Worm (Caenorhabditis elegans) whole organism, L1 larva: ENCODE results near the gene srx-78.

Source experiments
- C04F5.9 ChIP-seq: sonication (generic microtip); optimal IDR thresholded peaks from 2 replicates; lab custom pipeline; 2016; ENCODE audit warnings: missing genetic modification characterization, missing compliant biosample characterization
- C16A3.4 ChIP-seq: fragments of 150-350 bp; optimal IDR thresholded peaks from 2 replicates; lab custom pipeline; 2014; ENCODE audit warnings: missing biosample characterization, missing genetic modification characterization
- F16B12.6 ChIP-seq: fragments of 150-350 bp; optimal IDR thresholded peaks from 2 replicates; lab custom pipeline; 2014; ENCODE audit warnings: missing biosample characterization, missing genetic modification characterization
- alr-1 ChIP-seq: fragments of 200-800 bp; sonication (Bioruptor generic); optimal IDR thresholded peaks from 2 replicates; lab custom pipeline; 2018; ENCODE audit warnings: borderline replicate concordance, mild to moderate bottlenecking, missing genetic modification characterization, missing compliant biosample characterization
- aly-2 ChIP-seq: fragments of 150-350 bp; optimal IDR thresholded peaks from 2 replicates; lab custom pipeline; 2014; ENCODE audit warnings: missing biosample characterization, missing genetic modification characterization
- ama-1 ChIP-seq: fragments of 150-350 bp; optimal IDR thresholded peaks from 2 replicates; lab custom pipeline; 2014
- blmp-1 ChIP-seq: fragments of 150-350 bp; optimal IDR thresholded peaks from 2 replicates; lab custom pipeline; 2014; ENCODE audit warnings: missing biosample characterization, missing genetic modification characterization
- ceh-63 ChIP-seq: fragments of 200-800 bp; sonication (Bioruptor generic); optimal IDR thresholded peaks from 2 replicates; lab custom pipeline; 2018; ENCODE audit warnings: mild to moderate bottlenecking, missing genetic modification characterization, missing compliant biosample characterization
- ceh-88 ChIP-seq: fragments of 200-800 bp; sonication (Bioruptor generic); IDR thresholded peaks from 2 replicates; pipeline ENCODE4 v1.3.6; 2022; ENCODE audit warnings: missing genetic modification characterization, missing compliant biosample characterization
- ceh-90 ChIP-seq: sonication (generic microtip); optimal IDR thresholded peaks from 2 replicates; lab custom pipeline; 2016; ENCODE audit warnings: missing genetic modification characterization, missing compliant biosample characterization
- ces-1 ChIP-seq: fragments of 150-350 bp; optimal IDR thresholded peaks from 2 replicates; lab custom pipeline; 2014; ENCODE audit warnings: missing biosample characterization, missing genetic modification reagents, missing genetic modification characterization
- dpl-1 ChIP-seq, 3 experiments: fragments of 150-350 bp in 2 of 3; sonication (generic microtip) in 1 of 3; optimal IDR thresholded peaks; 2 replicates each; lab custom pipeline; 2014 to 2017; ENCODE audit warnings: missing biosample characterization in 3 of 3, missing genetic modification characterization in 3 of 3, missing genetic modification reagents in 3 of 3
- dsc-1 ChIP-seq: sonication (generic microtip); optimal IDR thresholded peaks from 2 replicates; lab custom pipeline; 2016; ENCODE audit warnings: mild to moderate bottlenecking, missing genetic modification characterization, missing compliant biosample characterization
- efl-1 ChIP-seq, 4 experiments: fragments of 150-350 bp; optimal IDR thresholded peaks in 3 of 4; peaks in 1 of 4; 1 replicate in 1 of 4; 2 replicates in 3 of 4; lab custom pipeline; 2014; ENCODE audit warnings: missing biosample characterization in 2 of 4, missing genetic modification characterization in 2 of 4, missing genetic modification reagents in 2 of 4
- efl-3 ChIP-seq: fragments of 200-800 bp; sonication (Bioruptor generic); optimal IDR thresholded peaks from 2 replicates; lab custom pipeline; 2018; ENCODE audit warnings: mild to moderate bottlenecking, missing genetic modification characterization, missing compliant biosample characterization
- egl-27 ChIP-seq, 2 experiments: fragments of 150-350 bp in 1 of 2; sonication (generic microtip); optimal IDR thresholded peaks; 3 replicates each; lab custom pipeline; 2017 to 2018; ENCODE audit warnings: missing biosample characterization in 2 of 2, missing genetic modification characterization in 2 of 2, missing genetic modification reagents in 2 of 2
- elt-2 ChIP-seq: sonication (generic microtip); optimal IDR thresholded peaks from 2 replicates; lab custom pipeline; 2016; ENCODE audit warnings: missing genetic modification characterization, mild to moderate bottlenecking, inconsistent platforms, missing compliant biosample characterization, missing genetic modification reagents
- elt-3 ChIP-seq, 6 experiments: fragments of 150-350 bp in 1 of 6; sonication (generic microtip); optimal IDR thresholded peaks; 2 replicates each; lab custom pipeline; 2017 to 2018; ENCODE audit warnings: missing biosample characterization in 6 of 6, missing genetic modification characterization in 6 of 6, inconsistent platforms in 1 of 6
- fkh-10 ChIP-seq: sonication (generic microtip); optimal IDR thresholded peaks from 2 replicates; lab custom pipeline; 2017; ENCODE audit warnings: missing biosample characterization, missing genetic modification reagents, missing genetic modification characterization
- fkh-8 ChIP-seq: sonication (generic microtip); optimal IDR thresholded peaks from 2 replicates; lab custom pipeline; 2016; ENCODE audit warnings: mild to moderate bottlenecking, missing genetic modification characterization, missing compliant biosample characterization
- jun-1 ChIP-seq: fragments of 150-350 bp; optimal IDR thresholded peaks from 2 replicates; lab custom pipeline; 2014; ENCODE audit warnings: missing biosample characterization, missing genetic modification reagents, missing genetic modification characterization
- lin-35 ChIP-seq, 2 experiments: fragments of 150-350 bp; optimal IDR thresholded peaks; 2 replicates each; lab custom pipeline; 2014; ENCODE audit warnings: missing biosample characterization in 2 of 2, missing genetic modification characterization in 2 of 2, missing genetic modification reagents in 2 of 2
- lin-39 ChIP-seq: fragments of 150-350 bp; optimal IDR thresholded peaks from 2 replicates; lab custom pipeline; 2014; ENCODE audit warnings: missing biosample characterization, missing genetic modification reagents, missing genetic modification characterization
- mdl-1 ChIP-seq, 2 experiments: fragments of 150-350 bp; optimal IDR thresholded peaks; 2 replicates each; lab custom pipeline; 2014 to 2017; ENCODE audit warnings: missing biosample characterization in 2 of 2, missing genetic modification characterization in 2 of 2, inconsistent platforms in 1 of 2
- mep-1 ChIP-seq: fragments of 150-350 bp; optimal IDR thresholded peaks from 2 replicates; lab custom pipeline; 2014; ENCODE audit warnings: missing biosample characterization, missing genetic modification characterization
- nhr-11 ChIP-seq: fragments of 150-350 bp; optimal IDR thresholded peaks from 2 replicates; lab custom pipeline; 2014; ENCODE audit warnings: missing biosample characterization, missing genetic modification characterization
- nhr-19 ChIP-seq: fragments of 200-800 bp; sonication (Bioruptor generic); conservative IDR thresholded peaks from 2 replicates; pipeline ENCODE4 v1.3.6; 2022; ENCODE audit warnings: missing genetic modification characterization, missing compliant biosample characterization
- nhr-47 ChIP-seq: sonication (generic microtip); optimal IDR thresholded peaks from 2 replicates; lab custom pipeline; 2016; ENCODE audit warnings: mild to moderate bottlenecking, missing genetic modification characterization, moderate library complexity, missing compliant biosample characterization
- nhr-71 ChIP-seq: sonication (generic microtip); optimal IDR thresholded peaks from 2 replicates; lab custom pipeline; 2016; ENCODE audit warnings: mild to moderate bottlenecking, missing genetic modification characterization, moderate library complexity, missing compliant biosample characterization
- nhr-84 ChIP-seq: sonication (generic microtip); optimal IDR thresholded peaks from 2 replicates; lab custom pipeline; 2017; ENCODE audit warnings: missing biosample characterization, missing genetic modification characterization
- nhr-85 ChIP-seq: sonication (generic microtip); peaks from one replicate; lab custom pipeline; 2016; ENCODE audit warnings: missing genetic modification characterization, inconsistent platforms, missing compliant biosample characterization
- nhr-90 ChIP-seq: sonication (generic microtip); optimal IDR thresholded peaks from 2 replicates; lab custom pipeline; 2016; ENCODE audit warnings: mild to moderate bottlenecking, missing genetic modification characterization, missing compliant biosample characterization; ENCODE audit not compliant: poor library complexity
- pag-3 ChIP-seq: sonication (generic microtip); optimal IDR thresholded peaks from 2 replicates; lab custom pipeline; 2017; ENCODE audit warnings: missing genetic modification characterization, mild to moderate bottlenecking, missing compliant biosample characterization, antibody characterized with exemption, borderline replicate concordance; ENCODE audit not compliant: insufficient read depth
- pax-3 ChIP-seq: fragments of 200-800 bp; sonication (Bioruptor generic); optimal IDR thresholded peaks from 2 replicates; lab custom pipeline; 2018; ENCODE audit warnings: mild to moderate bottlenecking, missing genetic modification characterization, moderate library complexity, missing compliant biosample characterization
- skn-1 ChIP-seq: fragments of 150-350 bp; optimal IDR thresholded peaks from 2 replicates; lab custom pipeline; 2014; ENCODE audit warnings: missing biosample characterization, missing genetic modification characterization
- snpc-4 ChIP-seq: fragments of 150-350 bp; optimal IDR thresholded peaks from 2 replicates; lab custom pipeline; 2014; ENCODE audit warnings: missing biosample characterization, missing genetic modification characterization
- snu-23 ChIP-seq: sonication (generic microtip); optimal IDR thresholded peaks from 2 replicates; lab custom pipeline; 2016; ENCODE audit warnings: missing genetic modification characterization, missing compliant biosample characterization
- swsn-7 ChIP-seq: sonication (generic microtip); optimal IDR thresholded peaks from 2 replicates; lab custom pipeline; 2016; ENCODE audit warnings: missing genetic modification characterization, missing compliant biosample characterization
- tlp-1 ChIP-seq: fragments of 150-350 bp; optimal IDR thresholded peaks from 2 replicates; lab custom pipeline; 2014; ENCODE audit warnings: missing biosample characterization, missing genetic modification characterization
- unc-130 ChIP-seq: fragments of 150-350 bp; optimal IDR thresholded peaks from 2 replicates; lab custom pipeline; 2017; ENCODE audit warnings: missing biosample characterization, missing genetic modification characterization, inconsistent platforms
- vab-15 ChIP-seq: sonication (generic microtip); optimal IDR thresholded peaks from 2 replicates; lab custom pipeline; 2017; ENCODE audit warnings: missing genotype, mild to moderate bottlenecking, missing genetic modification characterization, missing compliant biosample characterization
- zip-4 ChIP-seq: fragments of 200-800 bp; sonication (Bioruptor generic); optimal IDR thresholded peaks from 2 replicates; lab custom pipeline; 2018; ENCODE audit warnings: mild to moderate bottlenecking, missing genetic modification characterization, moderate library complexity, missing compliant biosample characterization
- ztf-11 ChIP-seq, 2 experiments: sonication (generic microtip); optimal IDR thresholded peaks; 2 replicates each; lab custom pipeline; 2016 to 2017; ENCODE audit warnings: missing genetic modification characterization in 2 of 2, missing biosample characterization in 1 of 2, missing compliant biosample characterization in 1 of 2
- ztf-4 ChIP-seq: fragments of 150-350 bp; optimal IDR thresholded peaks from 2 replicates; lab custom pipeline; 2014; ENCODE audit warnings: missing biosample characterization, missing genetic modification characterization

Gene srx-78

DNA sequence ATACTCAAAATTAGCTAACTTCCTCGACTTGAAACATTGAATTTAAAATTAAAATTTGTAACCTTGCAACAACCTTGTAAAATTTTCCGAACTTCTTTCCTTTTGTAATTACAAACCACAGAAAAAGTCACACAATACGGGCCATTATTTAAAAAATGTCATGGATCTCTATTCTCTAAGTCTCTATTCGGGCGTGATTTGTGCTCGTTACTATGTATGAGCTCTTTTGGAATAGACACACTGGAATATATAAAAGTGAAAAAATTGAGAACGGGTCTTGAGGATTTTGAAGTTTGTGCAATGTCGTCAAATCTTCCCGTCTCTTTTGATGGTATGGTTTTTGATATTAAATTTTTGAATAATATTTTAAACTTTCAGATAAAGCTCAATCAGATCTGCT is 33.1 kb downstream of the srx-78 start, which contains the start of gene srr-7:
Gene srr-7, plus strand, starts transcription at position 301 of the 400 bp plus-strand sequence.
- TF ChIP-seq nhr-19 (GFP tag; lab: Robert Waterston, UW) (no peak), ceh-63 (GFP tag; lab: Kevin White, UChicago) (no peak), ztf-4 (no peak), ceh-90 (tag; lab: Kevin White, UChicago) (no peak), vab-15 (tag; lab: Kevin White, UChicago) (no peak), mdl-1 (tag; optimal IDR thresholded peaks at IDR 0.05; lab: Kevin White, UChicago) (no peak), snpc-4 (tag; lab: Kevin White, UChicago) (no peak), lin-39 (tag; lab: Kevin White, UChicago) (no peak), C16A3.4 (no peak), egl-27 (tag; optimal IDR thresholded peaks at IDR 0.05; lab: Kevin White, UChicago) (no peak), pax-3 (tag; lab: Kevin White, UChicago) (no peak), fkh-10 (GFP tag; lab: Kevin White, UChicago) (no peak), nhr-47 (tag; lab: Kevin White, UChicago) (no peak), zip-4 (GFP tag; lab: Kevin White, UChicago) (no peak)

DNA sequence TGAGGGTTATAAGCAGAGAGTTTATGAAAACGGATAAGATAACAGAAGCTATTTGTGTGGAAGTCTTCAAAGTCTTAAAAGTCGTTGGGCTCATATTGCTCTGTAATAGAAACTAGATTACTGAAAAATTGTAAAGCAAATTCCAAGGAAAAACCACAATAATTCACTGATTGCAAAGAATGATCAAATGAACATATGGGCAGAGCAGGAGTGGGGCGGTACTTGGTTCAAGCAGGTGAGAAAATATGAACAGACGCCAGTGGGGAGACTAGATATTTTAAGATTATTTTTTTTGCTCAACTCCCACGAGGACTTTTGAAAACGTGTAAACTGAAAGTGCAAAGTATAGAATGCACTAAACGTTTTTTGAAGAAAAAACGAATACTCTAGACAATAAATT is 37.6 kb downstream of the srx-78 start, which contains the start of gene str-171:
Gene str-171, minus strand, starts transcription at position 101 of the 400 bp plus-strand sequence.
- TF ChIP-seq efl-1 (optimal IDR thresholded peaks at IDR 0.05; lab: Kevin White, UChicago), result no peak
- peak in 1 of 2 experiments; percentile 39 for TF ChIP-seq efl-1 (GFP tag; optimal IDR thresholded peaks at IDR 0.05 in 1 of 2; lab: Kevin White, UChicago)
- TF ChIP-seq ces-1 (GFP tag; lab: Kevin White, UChicago), result no peak
- TF ChIP-seq, all 84 proteins: peak for 1

DNA sequence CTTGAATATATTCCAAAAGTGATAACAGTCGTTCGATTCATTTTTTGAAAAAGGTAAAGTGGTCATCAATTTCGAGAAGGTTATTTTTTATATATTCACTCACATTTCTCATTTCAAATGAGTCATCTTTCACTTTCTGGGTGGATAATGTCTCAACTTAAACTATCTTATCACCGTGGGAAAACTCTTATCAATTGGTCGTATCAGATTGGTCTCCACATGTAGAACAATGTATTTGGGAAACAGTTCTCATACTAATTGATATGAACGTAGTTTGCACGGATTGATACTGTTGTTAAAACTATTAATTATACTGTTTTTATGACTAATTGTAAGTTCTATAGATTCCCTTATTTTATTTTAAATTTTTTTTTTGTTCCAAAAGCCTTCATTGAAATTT is 39.0 kb downstream of the srx-78 start:
- TF ChIP-seq elt-2 (tag; lab: Kevin White, UChicago), result peak; percentile 45
- TF ChIP-seq mep-1, result no peak
- peak in 1 of 6 experiments; percentile 14 for TF ChIP-seq elt-3 (tag; optimal IDR thresholded peaks at IDR 0.05; lab: Kevin White, UChicago)
- TF ChIP-seq unc-130 (tag; lab: Kevin White, UChicago), result no peak
- TF ChIP-seq jun-1 (tag; lab: Kevin White, UChicago), result no peak

DNA sequence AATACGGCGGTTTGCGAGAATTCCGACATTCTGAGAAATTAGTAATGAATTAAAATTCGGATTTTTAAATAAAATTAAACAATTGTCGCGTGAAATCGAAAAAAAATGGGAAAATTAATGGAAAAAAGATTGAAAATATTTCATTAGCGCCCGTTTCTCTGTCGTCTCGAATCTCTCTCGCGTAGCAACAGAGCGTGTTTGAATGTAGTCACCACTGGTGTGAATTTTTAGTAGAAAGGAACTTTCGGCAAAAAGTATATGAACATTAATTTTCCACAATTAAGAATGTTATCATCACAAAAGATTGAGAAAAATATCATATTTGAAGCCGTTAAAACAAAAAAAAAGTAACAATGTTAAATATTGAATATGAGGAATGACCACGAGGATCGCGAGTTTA is 41.9 kb downstream of the srx-78 start, which contains the start of gene aipl-1:
Gene aipl-1, minus strand, starts transcription at position 30 of the 400 bp plus-strand sequence.
- TF ChIP-seq elt-3 (tag; optimal IDR thresholded peaks at IDR 0.05; lab: Kevin White, UChicago) (peak in 2 of 6 experiments; percentile 9 to 83), ceh-88 (GFP tag; lab: Robert Waterston, UW) (peak; percentile 14; the same call in 1 of the 2 replicates), nhr-11 (tag; lab: Kevin White, UChicago) (peak; percentile 24), ztf-11 (tag; optimal IDR thresholded peaks at IDR 0.05; lab: Kevin White, UChicago) (peak in 1 of 2 experiments; percentile 67), efl-3 (GFP tag; lab: Kevin White, UChicago) (no peak), pag-3 (tag; lab: Kevin White, UChicago) (no peak), tlp-1 (no peak), zip-4 (GFP tag; lab: Kevin White, UChicago) (no peak), skn-1 (tag; lab: Kevin White, UChicago) (peak; percentile 86), fkh-8 (tag; lab: Kevin White, UChicago) (peak; percentile 87), ceh-90 (tag; lab: Kevin White, UChicago) (no peak), dsc-1 (tag; lab: Kevin White, UChicago) (peak; percentile 36), snu-23 (GFP tag; lab: Kevin White, UChicago) (peak; percentile 86), mdl-1 (tag; optimal IDR thresholded peaks at IDR 0.05; lab: Kevin White, UChicago) (peak in 1 of 2 experiments; percentile 59), jun-1 (tag; lab: Kevin White, UChicago) (peak; percentile 41), fkh-10 (GFP tag; lab: Kevin White, UChicago) (peak; percentile 47), F16B12.6 (tag; lab: Kevin White, UChicago) (peak; percentile 61), swsn-7 (tag; lab: Kevin White, UChicago) (peak; percentile 63), snpc-4 (tag; lab: Kevin White, UChicago) (peak; percentile 68), blmp-1 (tag; lab: Kevin White, UChicago) (peak; percentile 95), lin-35 (GFP tag; optimal IDR thresholded peaks at IDR 0.05; lab: Kevin White, UChicago) (peak; percentile 88 to 95), nhr-90 (tag; lab: Kevin White, UChicago) (peak; percentile 56), nhr-85 (tag; lab: Kevin White, UChicago) (peak; percentile 47), unc-130 (tag; lab: Kevin White, UChicago) (peak; percentile 76), ceh-63 (GFP tag; lab: Kevin White, UChicago) (no peak), dpl-1 (GFP tag; optimal IDR thresholded peaks at IDR 0.05; lab: Kevin White, UChicago) (peak; percentile 85 to 90 (median 87)), C04F5.9 (tag; lab: Kevin White, UChicago) (no peak), ces-1 (GFP tag; lab: Kevin White, UChicago) (no peak), aly-2 (no peak), nhr-84 (tag; lab: Kevin White, UChicago) (no peak), nhr-19 (GFP tag; lab: Robert Waterston, UW) (peak; percentile 72; the same call in 1 of the 2 replicates), alr-1 (tag; lab: Kevin White, UChicago) (no peak), nhr-71 (tag; lab: Kevin White, UChicago) (peak; percentile 87), ama-1 (lab: Kevin White, UChicago) (peak; percentile 26)
